Worm (Caenorhabditis elegans): ENCODE measurements around the gene bath-46.

DNA sequence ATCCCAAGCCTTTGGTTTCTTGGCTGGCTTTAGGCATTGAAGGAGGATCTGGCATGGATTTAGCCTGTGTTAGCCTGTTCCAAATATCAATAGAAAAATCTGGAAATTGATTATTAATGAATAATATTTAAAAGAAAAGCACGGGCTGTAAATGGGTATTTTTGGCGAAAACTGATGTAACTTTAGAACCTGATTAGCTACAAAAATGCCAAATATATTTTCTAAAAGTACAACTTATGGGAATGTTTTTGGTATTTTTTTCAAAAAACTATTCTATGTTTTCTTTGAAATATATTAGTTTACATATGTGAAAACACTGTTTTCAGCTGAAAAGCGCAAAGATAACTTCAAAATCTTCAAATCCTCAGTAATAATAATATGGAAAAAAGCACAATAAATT is 3.0 kb downstream of the bath-46 start, which contains the start of gene bath-26:
- TF ChIP-seq pqm-1 (tag; optimal IDR thresholded peaks at IDR 0.05) (no peak), nhr-237 (tag; optimal IDR thresholded peaks at IDR 0.05) (no peak), ztf-11 (tag; optimal IDR thresholded peaks at IDR 0.05) (no peak), unc-62 (GFP tag; optimal IDR thresholded peaks at IDR 0.05) (no peak), ztf-4 (tag; optimal IDR thresholded peaks at IDR 0.05) (no peak), nhr-25 (tag; optimal IDR thresholded peaks at IDR 0.05) (no peak), nhr-23 (tag; optimal IDR thresholded peaks at IDR 0.05) (no peak), zag-1 (tag; optimal IDR thresholded peaks at IDR 0.05) (no peak), nhr-77 (tag; optimal IDR thresholded peaks at IDR 0.05) (no peak), unc-39 (tag; optimal IDR thresholded peaks at IDR 0.05) (no peak), egl-27 (tag; optimal IDR thresholded peaks at IDR 0.05) (no peak), ceh-16 (tag; optimal IDR thresholded peaks at IDR 0.05) (no peak), ama-1 (optimal IDR thresholded peaks at IDR 0.05) (no peak)
